Fruit fly (Drosophila melanogaster) whole organism, embryonic: ENCODE measurements around the gene ppk30.

Experiments
- Atf-2 ChIP-seq: fragments of 200-800 bp; sonication (Bioruptor generic); optimal IDR thresholded peaks from 2 replicates; lab custom pipeline; 2016; ENCODE audit warnings: missing biosample characterization, missing genetic modification characterization
- CG10209 ChIP-seq: fragments of 200-800 bp; sonication (Bioruptor generic); optimal IDR thresholded peaks from 3 replicates; lab custom pipeline; 2017; ENCODE audit warnings: missing biosample characterization, mild to moderate bottlenecking, missing genetic modification characterization, missing genetic modification reagents
- CG11398 ChIP-seq: fragments of 200-800 bp; sonication (Bioruptor generic); optimal IDR thresholded peaks from 2 replicates; lab custom pipeline; 2016; ENCODE audit warnings: missing biosample characterization, missing genetic modification characterization
- CG12659 ChIP-seq: fragments of 200-800 bp; sonication (Bioruptor generic); optimal IDR thresholded peaks from 3 replicates; lab custom pipeline; 2017; ENCODE audit warnings: mild to moderate bottlenecking, missing biosample characterization, missing genetic modification reagents, missing genetic modification characterization
- CG12942 ChIP-seq: fragments of 200-800 bp; sonication (Bioruptor generic); optimal IDR thresholded peaks from 3 replicates; lab custom pipeline; 2016; ENCODE audit warnings: missing biosample characterization, missing genetic modification characterization
- CG13296 ChIP-seq: fragments of 200-800 bp; sonication (Bioruptor generic); optimal IDR thresholded peaks from 3 replicates; lab custom pipeline; 2018; ENCODE audit warnings: missing biosample characterization, mild to moderate bottlenecking, missing genetic modification characterization
- CG15601 ChIP-seq: fragments of 200-800 bp; sonication (Bioruptor generic); optimal IDR thresholded peaks from 3 replicates; lab custom pipeline; 2019; ENCODE audit warnings: missing biosample characterization, mild to moderate bottlenecking, missing genetic modification characterization, moderate library complexity
- CG18476 ChIP-seq: fragments of 200-800 bp; sonication (Bioruptor generic); optimal IDR thresholded peaks from 2 replicates; lab custom pipeline; 2016; ENCODE audit warnings: missing biosample characterization, mild to moderate bottlenecking, missing genetic modification characterization
- CG2875 ChIP-seq: fragments of 200-800 bp; sonication (Bioruptor generic); optimal IDR thresholded peaks from 2 replicates; lab custom pipeline; 2017; ENCODE audit warnings: missing biosample characterization, mild to moderate bottlenecking, missing genetic modification characterization, missing genetic modification reagents
- CG31388 ChIP-seq: fragments of 200-800 bp; sonication (Bioruptor generic); optimal IDR thresholded peaks from 2 replicates; lab custom pipeline; 2016; ENCODE audit warnings: missing biosample characterization, missing genetic modification characterization
- CG3407 ChIP-seq: fragments of 200-800 bp; sonication (Bioruptor generic); optimal IDR thresholded peaks from 2 replicates; lab custom pipeline; 2018; ENCODE audit warnings: missing biosample characterization, mild to moderate bottlenecking, missing genetic modification characterization
- CG5180 ChIP-seq: fragments of 200-800 bp; sonication (Bioruptor generic); optimal IDR thresholded peaks from 3 replicates; lab custom pipeline; 2017; ENCODE audit warnings: missing biosample characterization, missing genetic modification characterization, mild to moderate bottlenecking, moderate library complexity, missing genetic modification reagents
- CG6765 ChIP-seq: fragments of 200-800 bp; sonication (Bioruptor generic); optimal IDR thresholded peaks from 3 replicates; lab custom pipeline; 2017; ENCODE audit warnings: missing biosample characterization, mild to moderate bottlenecking, missing genetic modification characterization
- CG7987 ChIP-seq: fragments of 200-800 bp; sonication (Bioruptor generic); optimal IDR thresholded peaks from 2 replicates; lab custom pipeline; 2018; ENCODE audit warnings: missing biosample characterization, mild to moderate bottlenecking, missing genetic modification characterization, moderate library complexity
- CG8290 ChIP-seq, 3 experiments: fragments of 200-800 bp; sonication (Bioruptor generic); optimal IDR thresholded peaks; 2 replicates each; lab custom pipeline; 2016 to 2019; ENCODE audit warnings: missing biosample characterization in 3 of 3, missing genetic modification characterization in 3 of 3, mild to moderate bottlenecking in 2 of 3, moderate library complexity in 1 of 3
- CG8944 ChIP-seq: fragments of 200-800 bp; sonication (Bioruptor generic); optimal IDR thresholded peaks from 3 replicates; lab custom pipeline; 2016; ENCODE audit warnings: missing biosample characterization, missing genetic modification characterization
- CrebB ChIP-seq: fragments of 200-800 bp; sonication (Bioruptor generic); optimal IDR thresholded peaks from 3 replicates; lab custom pipeline; 2018; ENCODE audit warnings: missing biosample characterization, mild to moderate bottlenecking, missing genetic modification characterization
- Dll ChIP-seq: fragments of 200-800 bp; sonication (Bioruptor generic); IDR thresholded peaks from 4 replicates; pipeline ENCODE4 v1.3.6; 2022; ENCODE audit warnings: missing biosample characterization, missing genetic modification characterization; ENCODE audit not compliant: partially characterized antibody
- Ets97D ChIP-seq: fragments of 200-800 bp; sonication (Bioruptor generic); optimal IDR thresholded peaks from 3 replicates; lab custom pipeline; 2016; ENCODE audit warnings: missing biosample characterization, missing genetic modification characterization
- Hmr ChIP-seq: fragments of 200-800 bp; sonication (Bioruptor generic); optimal IDR thresholded peaks from 3 replicates; lab custom pipeline; 2017; ENCODE audit warnings: mild to moderate bottlenecking, missing biosample characterization, missing genetic modification reagents, missing genetic modification characterization
- Hmx ChIP-seq: fragments of 200-800 bp; sonication (Bioruptor generic); optimal IDR thresholded peaks from 2 replicates; lab custom pipeline; 2016; ENCODE audit warnings: missing biosample characterization, missing genetic modification characterization
- MBD-R2 ChIP-seq: fragments of 200-800 bp; sonication (Bioruptor generic); IDR thresholded peaks from 2 replicates; pipeline ENCODE4 v1.3.6; 2022; ENCODE audit warnings: missing biosample characterization, missing genetic modification characterization
- MESR4 ChIP-seq: fragments of 200-800 bp; sonication (Bioruptor generic); optimal IDR thresholded peaks from 2 replicates; lab custom pipeline; 2018; ENCODE audit warnings: missing biosample characterization, mild to moderate bottlenecking, missing genetic modification characterization, moderate library complexity
- Meics ChIP-seq: fragments of 200-800 bp; sonication (Bioruptor generic); optimal IDR thresholded peaks from 2 replicates; lab custom pipeline; 2017; ENCODE audit warnings: missing biosample characterization, mild to moderate bottlenecking, missing genetic modification characterization
- Nf-YB ChIP-seq: fragments of 200-800 bp; sonication (Bioruptor generic); optimal IDR thresholded peaks from 3 replicates; lab custom pipeline; 2019; ENCODE audit warnings: missing biosample characterization, mild to moderate bottlenecking, missing genetic modification characterization, moderate library complexity
- Optix ChIP-seq: fragments of 200-800 bp; sonication (Bioruptor generic); IDR thresholded peaks from 3 replicates; pipeline ENCODE4 v1.3.6; 2022; ENCODE audit warnings: missing biosample characterization, missing genetic modification characterization
- Rx ChIP-seq: fragments of 200-800 bp; sonication (Bioruptor generic); IDR thresholded peaks from 2 replicates; pipeline ENCODE4 v1.3.6; 2022; ENCODE audit warnings: missing biosample characterization, missing genetic modification characterization
- Stat92E ChIP-seq, 3 experiments: fragments of >200 bp in 2 of 3; fragments of 200-800 bp in 1 of 3; sonication (Bioruptor generic) in 1 of 3; optimal IDR thresholded peaks; 2 replicates each; lab custom pipeline; 2017 to 2019; ENCODE audit warnings: missing biosample characterization in 3 of 3, missing genetic modification characterization in 3 of 3, mild to moderate bottlenecking in 1 of 3, moderate library complexity in 1 of 3
- Tbp ChIP-seq: fragments of >200 bp; optimal IDR thresholded peaks from 2 replicates; lab custom pipeline; 2018; ENCODE audit warnings: missing biosample characterization, missing genetic modification characterization
- al ChIP-seq: fragments of 200-800 bp; sonication (Bioruptor generic); IDR thresholded peaks from 2 replicates; pipeline ENCODE4 v1.3.6; 2022; ENCODE audit warnings: missing biosample characterization, missing genetic modification characterization
- ato ChIP-seq: fragments of 200-800 bp; sonication (Bioruptor generic); IDR thresholded peaks from 2 replicates; pipeline ENCODE4 v1.3.6; 2022; ENCODE audit warnings: missing biosample characterization, missing genetic modification characterization; ENCODE audit not compliant: partially characterized antibody
- bcd ChIP-seq: fragments of 200-800 bp; sonication (Bioruptor generic); optimal IDR thresholded peaks from 2 replicates; lab custom pipeline; 2017; ENCODE audit warnings: missing biosample characterization, mild to moderate bottlenecking, missing genetic modification characterization
- crol ChIP-seq: fragments of 200-800 bp; sonication (Bioruptor generic); IDR thresholded peaks from 2 replicates; pipeline ENCODE4 v1.3.6; 2022; ENCODE audit warnings: missing biosample characterization, missing genetic modification characterization
- dimm ChIP-seq: fragments of 200-800 bp; sonication (Bioruptor generic); IDR thresholded peaks from 2 replicates; pipeline ENCODE4 v1.3.6; 2022; ENCODE audit warnings: missing biosample characterization, missing genetic modification characterization
- dpn ChIP-seq, 2 experiments: fragments of 200-800 bp; sonication (Bioruptor generic); optimal IDR thresholded peaks; 3 replicates each; lab custom pipeline; 2016; ENCODE audit warnings: missing biosample characterization in 2 of 2, missing genetic modification characterization in 2 of 2
- eyg ChIP-seq: fragments of 200-800 bp; sonication (Bioruptor generic); optimal IDR thresholded peaks from 3 replicates; lab custom pipeline; 2016; ENCODE audit warnings: missing biosample characterization, missing genetic modification characterization
- fd102C ChIP-seq: fragments of 200-800 bp; sonication (Bioruptor generic); optimal IDR thresholded peaks from 2 replicates; lab custom pipeline; 2018; ENCODE audit warnings: missing biosample characterization, mild to moderate bottlenecking, missing genetic modification characterization, moderate library complexity
- her ChIP-seq: fragments of 200-800 bp; sonication (Bioruptor generic); optimal IDR thresholded peaks from 2 replicates; lab custom pipeline; 2016; ENCODE audit warnings: missing biosample characterization, missing genetic modification characterization
- knrl ChIP-seq: fragments of 200-800 bp; sonication (Bioruptor generic); IDR thresholded peaks from 3 replicates; pipeline ENCODE4 v1.3.6; 2022; ENCODE audit warnings: missing biosample characterization, missing genetic modification characterization; ENCODE audit not compliant: partially characterized antibody
- lilli ChIP-seq: fragments of 200-800 bp; sonication (Bioruptor generic); optimal IDR thresholded peaks from 3 replicates; lab custom pipeline; 2016; ENCODE audit warnings: missing biosample characterization, missing genetic modification characterization
- mam ChIP-seq: fragments of 200-800 bp; sonication (Bioruptor generic); optimal IDR thresholded peaks from 3 replicates; lab custom pipeline; 2016; ENCODE audit warnings: missing biosample characterization, missing genetic modification characterization
- mirr ChIP-seq: fragments of 200-800 bp; sonication (Bioruptor generic); optimal IDR thresholded peaks from 3 replicates; lab custom pipeline; 2018; ENCODE audit warnings: missing biosample characterization, mild to moderate bottlenecking, missing genetic modification characterization
- nau ChIP-seq: fragments of 200-800 bp; sonication (Bioruptor generic); optimal IDR thresholded peaks from 3 replicates; lab custom pipeline; 2017; ENCODE audit warnings: missing biosample characterization, mild to moderate bottlenecking, missing genetic modification characterization, missing genetic modification reagents
- oc ChIP-seq: fragments of 200-800 bp; sonication (Bioruptor generic); optimal IDR thresholded peaks from 2 replicates; lab custom pipeline; 2018; ENCODE audit warnings: missing biosample characterization, mild to moderate bottlenecking, missing genetic modification characterization, moderate library complexity
- sd ChIP-seq: fragments of 200-800 bp; sonication (Bioruptor generic); optimal IDR thresholded peaks from 3 replicates; lab custom pipeline; 2018; ENCODE audit warnings: missing biosample characterization, mild to moderate bottlenecking, missing genetic modification characterization, moderate library complexity
- shn ChIP-seq: fragments of 200-800 bp; sonication (Bioruptor generic); optimal IDR thresholded peaks from 3 replicates; lab custom pipeline; 2016; ENCODE audit warnings: missing biosample characterization, missing genetic modification characterization
- usp ChIP-seq: fragments of >200 bp; optimal IDR thresholded peaks from 2 replicates; lab custom pipeline; 2017; ENCODE audit warnings: missing biosample characterization, missing genetic modification characterization
- vvl ChIP-seq: fragments of 200-800 bp; sonication (Bioruptor generic); IDR thresholded peaks from 2 replicates; pipeline ENCODE4 v1.3.6; 2022; ENCODE audit warnings: missing biosample characterization, missing genetic modification characterization
- wor ChIP-seq: fragments of 200-800 bp; sonication (Bioruptor generic); IDR thresholded peaks from 2 replicates; pipeline ENCODE4 v1.3.6; 2022; ENCODE audit warnings: missing biosample characterization, missing genetic modification characterization

Gene ppk30

DNA sequence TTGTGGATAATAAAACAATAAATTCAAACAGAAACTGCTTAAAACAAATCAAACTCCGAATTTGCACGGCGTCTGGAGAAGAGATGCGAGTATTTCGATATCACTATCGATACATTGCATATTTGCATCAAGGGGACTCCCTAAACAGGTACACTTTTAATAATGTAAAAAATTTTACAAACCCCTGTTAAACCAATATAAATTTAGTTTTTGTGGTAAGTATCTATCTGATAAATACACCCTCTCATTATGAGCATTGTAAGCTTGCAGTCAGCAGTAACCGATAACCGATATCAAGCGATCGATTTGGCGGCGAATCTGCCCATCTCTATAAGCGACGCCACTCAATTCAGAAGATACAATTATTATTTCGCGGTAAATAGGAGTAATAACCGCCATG lies 6.4 kb downstream of the ppk30 start, which contains the start of the genes Bub3 and Cap-D2 (continued):
- peak; percentile 94 for TF ChIP-seq MBD-R2 (GFP tag; lab: Robert Waterston, UW)
- peak; percentile 55 for TF ChIP-seq her
- TF ChIP-seq Dll: peak; percentile 96
- TF ChIP-seq shn (GFP tag; lab: Kevin White, UChicago): peak; percentile 70
- TF ChIP-seq Hmr: peak; percentile 60
- peak; percentile 42 for TF ChIP-seq MESR4
- TF ChIP-seq vvl (GFP tag; lab: Robert Waterston, UW): peak; percentile 52; the same call in 1 of the 2 replicates
- no peak for TF ChIP-seq dimm (GFP tag; lab: Robert Waterston, UW)
- peak; percentile 87 for TF ChIP-seq knrl (GFP tag; lab: Robert Waterston, UW)
- TF ChIP-seq CG10209 (GFP tag; lab: Kevin White, UChicago): peak; percentile 43
- no peak for TF ChIP-seq sd
- peak; percentile 34; the same call in 1 of the 2 replicates for TF ChIP-seq Rx
- peak; percentile 63; the same call in 2 of the 3 replicates for TF ChIP-seq Optix (GFP tag; lab: Robert Waterston, UW)
- TF ChIP-seq CG11398: peak; percentile 61
- peak; percentile 39; the same call in 1 of the 2 replicates for TF ChIP-seq al (GFP tag; lab: Robert Waterston, UW)
- peak; percentile 71 for TF ChIP-seq CG12659 (GFP tag; lab: Kevin White, UChicago)
- no peak for TF ChIP-seq mirr
- peak; percentile 50 for TF ChIP-seq CG15601 (tag; lab: Kevin White, UChicago)
- peak; percentile 84 for TF ChIP-seq mam (GFP tag; lab: Kevin White, UChicago)
- TF ChIP-seq crol: no peak
- peak; percentile 78 for TF ChIP-seq CG8944
- TF ChIP-seq CG7987 (GFP tag; lab: Kevin White, UChicago): peak; percentile 13
- TF ChIP-seq CG12942 (GFP tag; lab: Kevin White, UChicago): peak; percentile 57
- TF ChIP-seq dpn (GFP tag; optimal IDR thresholded peaks at IDR 0.05; lab: Kevin White, UChicago): peak; percentile 83 to 84
- TF ChIP-seq eyg (GFP tag; lab: Kevin White, UChicago): peak; percentile 21
- TF ChIP-seq Meics (GFP tag; lab: Kevin White, UChicago): peak; percentile 65
- TF ChIP-seq Nf-YB (GFP tag; lab: Kevin White, UChicago): peak; percentile 41
- no peak for TF ChIP-seq CG5180 (GFP tag; lab: Kevin White, UChicago)
- TF ChIP-seq CG18476: peak; percentile 70
- peak; percentile 67 for TF ChIP-seq bcd
- no peak for TF ChIP-seq Tbp
- no peak for TF ChIP-seq CG2875 (GFP tag; lab: Kevin White, UChicago)
- peak; percentile 64 for TF ChIP-seq CG31388 (GFP tag; lab: Kevin White, UChicago)
- no peak for TF ChIP-seq usp
- TF ChIP-seq CrebB (tag; lab: Kevin White, UChicago): peak; percentile 48
- TF ChIP-seq oc (tag; lab: Kevin White, UChicago): peak; percentile 12
- peak; percentile 83 for TF ChIP-seq Ets97D (GFP tag; lab: Kevin White, UChicago)
- TF ChIP-seq CG8290 (GFP tag; optimal IDR thresholded peaks at IDR 0.05; lab: Kevin White, UChicago): peak; percentile 88
- peak in 1 of 2 experiments; percentile 27 for TF ChIP-seq CG8290 (tag; optimal IDR thresholded peaks at IDR 0.05; lab: Kevin White, UChicago)
- TF ChIP-seq Hmx: no peak
- no peak for TF ChIP-seq fd102C (GFP tag; lab: Kevin White, UChicago)
- no peak for TF ChIP-seq Stat92E (GFP tag; optimal IDR thresholded peaks at IDR 0.05; lab: Kevin White, UChicago)
- peak; percentile 83 for TF ChIP-seq lilli (GFP tag; lab: Kevin White, UChicago)
- TF ChIP-seq CG13296 (GFP tag; lab: Kevin White, UChicago): no peak
- no peak for TF ChIP-seq nau (GFP tag; lab: Kevin White, UChicago)
- TF ChIP-seq CG3407 (GFP tag; lab: Kevin White, UChicago): peak; percentile 26
- TF ChIP-seq Atf-2: peak; percentile 69
- TF ChIP-seq wor (GFP tag; lab: Robert Waterston, UW): peak; percentile 64
- TF ChIP-seq CG6765 (GFP tag; lab: Kevin White, UChicago): peak; percentile 7
- peak; percentile 43; the same call in 1 of the 2 replicates for TF ChIP-seq ato (GFP tag; lab: Robert Waterston, UW)
